Worm (Caenorhabditis elegans): ENCODE data around the gene srbc-27.

- TF ChIP-seq egl-27 (tag; optimal IDR thresholded peaks at IDR 0.05), result no peak
- no peak for TF ChIP-seq unc-62 (GFP tag; optimal IDR thresholded peaks at IDR 0.05)
- TF ChIP-seq aly-2 (tag; optimal IDR thresholded peaks at IDR 0.05), result no peak
- no peak for TF ChIP-seq ZK546.5 (tag; optimal IDR thresholded peaks at IDR 0.05)
- TF ChIP-seq nhr-237 (tag; optimal IDR thresholded peaks at IDR 0.05), result no peak
- TF ChIP-seq lin-39 (tag; optimal IDR thresholded peaks at IDR 0.05), result no peak
- no peak for TF ChIP-seq R02D3.7 (tag; optimal IDR thresholded peaks at IDR 0.05)
- TF ChIP-seq skn-1 (tag; optimal IDR thresholded peaks at IDR 0.05), result no peak
- TF ChIP-seq pqm-1 (tag; optimal IDR thresholded peaks at IDR 0.05), result no peak
- TF ChIP-seq nhr-23 (tag; optimal IDR thresholded peaks at IDR 0.05), result no peak
- TF ChIP-seq mdl-1 (tag; optimal IDR thresholded peaks at IDR 0.05), result no peak
Measured at ce11 chrV:17476490-17476889, 45.5 kb downstream of the srbc-27 start, which contains the start of gene srbc-61.
